Worm (Caenorhabditis elegans) whole organism, L4/young adult: ENCODE measurements around the gene coh-3.

ENCODE experiments used
- W03F9.2 ChIP-seq: fragments of 150-350 bp; optimal IDR thresholded peaks from 2 replicates; lab custom pipeline; 2014; ENCODE audit warnings: missing biosample characterization, missing genetic modification characterization
- him-1 ChIP-seq: sonication (generic microtip); optimal IDR thresholded peaks from 2 replicates; lab custom pipeline; 2016; ENCODE audit warnings: missing genotype, missing genetic modification reagents, missing genetic modification characterization, missing compliant biosample characterization

ce11 chrV:14508556-14508955 lies 51.3 kb downstream of the coh-3 start:
- TF ChIP-seq W03F9.2 (no peak), him-1 (tag; lab: Kevin White, UChicago) (no peak)
